Fruit fly (Drosophila melanogaster): ENCODE data around the gene CG46426.
A peak's percentile ranks its signal among the peaks of the same experiment; 100 is the strongest.

CG46426 gene

DNA sequence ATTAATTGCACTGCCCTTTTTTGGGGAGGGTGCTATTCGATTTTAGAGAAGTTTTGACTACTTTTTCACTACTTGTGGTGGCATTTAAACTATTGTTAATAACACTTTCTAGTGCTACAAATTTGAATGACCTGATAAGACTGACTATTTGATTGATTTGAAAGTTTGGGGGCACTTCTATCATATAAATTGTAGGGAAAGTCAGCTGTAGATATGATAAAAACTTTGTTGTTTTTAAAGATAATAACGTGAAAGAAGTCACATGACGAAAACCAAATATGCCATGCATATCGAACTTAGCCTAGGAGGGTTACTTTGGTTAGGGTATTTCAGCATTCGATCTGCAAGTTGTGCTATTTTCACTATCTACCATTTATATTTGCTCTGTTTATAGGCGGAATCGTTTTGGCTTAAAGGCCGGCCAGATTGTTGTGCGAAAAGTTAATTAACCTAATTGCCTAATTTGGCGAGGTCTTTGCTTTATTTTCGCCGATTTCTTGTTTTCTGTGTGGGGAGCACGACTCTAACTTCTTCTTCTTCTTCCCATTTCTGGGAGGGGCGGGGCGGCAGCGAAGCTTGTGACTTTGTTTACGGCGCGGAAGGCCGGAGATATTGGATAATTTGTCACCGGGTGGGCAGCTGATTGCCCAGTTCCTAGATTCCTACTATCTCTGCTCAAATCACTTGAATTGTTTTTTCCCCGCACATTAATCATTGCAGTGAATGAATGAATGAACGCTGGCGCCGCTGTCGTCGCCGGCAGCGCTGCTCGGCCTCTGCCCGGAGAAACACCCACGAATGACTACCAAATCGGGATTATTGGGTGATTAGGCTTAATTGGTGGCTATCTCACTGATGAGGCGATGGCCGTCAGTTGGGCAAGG, 29.6 kb upstream of the CG46426 start:
- TF ChIP-seq Myc (optimal IDR thresholded peaks at IDR 0.05): no peak
- no peak for TF ChIP-seq Sin3A (optimal IDR thresholded peaks at IDR 0.05)
- TF ChIP-seq insv (optimal IDR thresholded peaks at IDR 0.05): no peak
- no peak for TF ChIP-seq h (optimal IDR thresholded peaks at IDR 0.05)
- no peak for TF ChIP-seq ttk (optimal IDR thresholded peaks at IDR 0.05)
- no peak for TF ChIP-seq psq (optimal IDR thresholded peaks at IDR 0.05)

DNA sequence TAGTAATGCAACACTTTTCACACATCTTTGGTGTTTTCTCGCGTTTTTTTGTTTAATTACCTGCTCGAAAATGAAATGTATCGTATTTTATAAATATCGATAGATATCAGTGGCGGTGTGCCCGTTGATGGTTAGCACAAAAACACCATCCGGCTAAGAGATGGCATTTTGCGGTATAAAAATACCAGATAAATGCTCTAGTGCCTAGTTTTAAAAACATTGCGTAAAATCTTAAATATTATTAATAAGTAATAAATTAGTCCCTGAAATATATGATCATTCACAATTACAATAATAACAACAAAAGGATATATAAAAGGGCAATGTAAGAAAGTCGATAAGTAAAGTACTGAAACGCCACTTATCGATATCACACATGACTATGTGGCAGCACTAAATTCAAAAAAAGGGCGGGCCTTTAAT, 29.0 kb upstream of the CG46426 start, which contains the start of gene CycY:
Gene CycY, minus strand, starts transcription at position 116 of the 423 bp plus-strand sequence.
- TF ChIP-seq h (optimal IDR thresholded peaks at IDR 0.05) (no peak), insv (optimal IDR thresholded peaks at IDR 0.05) (no peak), psq (optimal IDR thresholded peaks at IDR 0.05) (no peak), Sin3A (optimal IDR thresholded peaks at IDR 0.05) (no peak), Myc (optimal IDR thresholded peaks at IDR 0.05) (no peak), ttk (optimal IDR thresholded peaks at IDR 0.05) (no peak)

DNA sequence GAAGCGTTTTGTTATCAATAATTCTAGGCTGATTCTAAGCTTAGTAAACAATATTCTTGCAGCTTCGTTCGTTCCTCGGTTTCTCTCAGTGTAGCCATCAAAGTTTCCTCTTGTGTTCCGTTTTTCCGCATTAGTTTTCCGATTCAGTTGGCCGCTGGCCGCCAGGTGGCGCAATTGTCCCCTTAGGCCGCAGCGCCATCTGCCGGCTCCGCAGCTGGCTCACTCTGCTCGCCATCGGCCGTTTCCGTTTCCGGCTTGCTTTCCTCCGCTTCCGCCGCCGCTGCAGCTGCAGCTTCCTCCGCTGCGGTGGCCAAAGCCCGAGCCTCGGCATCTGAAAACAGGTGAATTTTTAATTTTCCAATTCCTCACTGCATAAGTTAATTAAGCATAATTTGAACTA, 26.3 kb upstream of the CG46426 start:
- peak; percentile 47 for TF ChIP-seq h (optimal IDR thresholded peaks at IDR 0.05)
- TF ChIP-seq ttk (optimal IDR thresholded peaks at IDR 0.05): no peak
- TF ChIP-seq psq (optimal IDR thresholded peaks at IDR 0.05): no peak
- TF ChIP-seq Sin3A (optimal IDR thresholded peaks at IDR 0.05): no peak

DNA sequence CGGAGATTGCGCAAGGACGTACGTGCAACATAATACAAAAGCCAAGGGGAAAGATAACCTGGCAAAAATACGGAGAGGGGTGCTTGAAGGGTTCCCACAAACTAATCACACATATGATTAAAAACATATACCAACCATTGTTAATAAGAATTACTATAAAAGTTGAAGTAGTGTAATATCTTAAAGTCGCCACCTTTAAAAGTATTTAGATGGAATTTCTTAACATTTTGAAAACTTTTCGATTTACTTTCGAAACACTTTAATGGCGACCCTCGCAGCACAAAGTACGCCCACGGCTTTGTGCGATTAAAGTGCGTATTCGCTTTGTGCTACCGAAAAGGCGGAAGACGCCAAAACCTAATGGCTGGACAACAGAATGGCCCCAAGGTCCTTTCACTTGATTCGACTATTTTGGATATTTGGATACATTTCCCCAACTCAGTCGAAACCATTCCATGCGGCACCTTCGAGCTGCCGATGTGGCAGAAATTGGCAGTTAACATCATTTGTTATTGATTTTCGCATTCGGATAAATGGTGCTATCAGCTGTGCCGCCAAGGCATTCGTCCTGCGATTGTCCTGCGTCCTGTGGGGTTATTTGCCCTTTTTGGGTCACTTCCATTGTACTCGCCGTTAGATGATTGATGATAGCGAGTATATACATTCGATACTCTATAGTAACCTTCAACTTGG, 19.0 kb upstream of the CG46426 start:
- TF ChIP-seq insv (optimal IDR thresholded peaks at IDR 0.05) (no peak), Sin3A (optimal IDR thresholded peaks at IDR 0.05) (no peak), ttk (optimal IDR thresholded peaks at IDR 0.05) (no peak), psq (optimal IDR thresholded peaks at IDR 0.05) (no peak), h (optimal IDR thresholded peaks at IDR 0.05) (no peak), Myc (optimal IDR thresholded peaks at IDR 0.05) (no peak)

DNA sequence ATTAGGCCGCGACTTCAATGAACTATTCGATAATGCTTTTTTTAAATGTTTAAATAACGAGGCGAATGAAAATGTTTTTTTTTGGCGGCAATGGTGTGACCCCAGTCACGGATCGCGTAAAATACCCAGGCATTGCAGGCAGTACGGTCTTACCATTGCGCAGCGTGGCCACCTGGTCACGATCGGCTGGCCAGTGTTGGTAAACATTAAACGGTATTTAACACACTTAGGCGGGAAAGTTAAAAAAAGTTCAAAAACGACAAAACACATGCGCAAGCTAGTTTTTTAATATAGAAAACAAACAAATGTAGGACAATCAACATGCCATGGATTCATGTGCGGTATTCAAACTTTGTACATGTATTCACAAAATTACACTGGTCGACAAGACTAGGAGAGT, 13.4 kb upstream of the CG46426 start, which contains the start of gene esc:
Gene esc, minus strand, starts transcription at position 129 of the 400 bp plus-strand sequence.
- TF ChIP-seq ttk (optimal IDR thresholded peaks at IDR 0.05) (no peak), h (optimal IDR thresholded peaks at IDR 0.05) (no peak), Sin3A (optimal IDR thresholded peaks at IDR 0.05) (no peak), insv (optimal IDR thresholded peaks at IDR 0.05) (no peak), psq (optimal IDR thresholded peaks at IDR 0.05) (no peak), Myc (optimal IDR thresholded peaks at IDR 0.05) (no peak)

DNA sequence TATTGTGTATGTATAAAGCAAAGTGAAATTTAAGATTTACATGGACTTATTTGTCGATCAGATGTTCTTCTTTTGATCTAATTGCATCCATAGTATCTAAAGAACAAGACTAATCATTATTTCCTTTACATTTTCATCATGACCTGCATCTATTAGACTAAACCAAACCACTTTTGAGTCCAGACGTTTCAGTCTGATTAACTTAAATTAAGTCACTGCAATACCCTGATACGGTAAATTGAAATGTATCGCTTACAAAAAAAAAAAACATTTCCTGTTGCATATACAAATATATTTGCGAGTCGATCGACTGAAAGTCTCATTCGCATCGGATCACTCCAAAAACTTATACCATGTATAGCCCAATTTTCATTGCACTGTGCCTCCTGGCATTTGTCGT, 8.8 kb upstream of the CG46426 start, which contains the start of gene CG45011:
Gene CG45011, plus strand, starts transcription at position 301 of the 400 bp plus-strand sequence.
- no peak for TF ChIP-seq ttk (optimal IDR thresholded peaks at IDR 0.05)
- no peak for TF ChIP-seq h (optimal IDR thresholded peaks at IDR 0.05)
- TF ChIP-seq insv (optimal IDR thresholded peaks at IDR 0.05): no peak
- TF ChIP-seq Sin3A (optimal IDR thresholded peaks at IDR 0.05): no peak
- TF ChIP-seq psq (optimal IDR thresholded peaks at IDR 0.05): no peak
- no peak for TF ChIP-seq Myc (optimal IDR thresholded peaks at IDR 0.05)

DNA sequence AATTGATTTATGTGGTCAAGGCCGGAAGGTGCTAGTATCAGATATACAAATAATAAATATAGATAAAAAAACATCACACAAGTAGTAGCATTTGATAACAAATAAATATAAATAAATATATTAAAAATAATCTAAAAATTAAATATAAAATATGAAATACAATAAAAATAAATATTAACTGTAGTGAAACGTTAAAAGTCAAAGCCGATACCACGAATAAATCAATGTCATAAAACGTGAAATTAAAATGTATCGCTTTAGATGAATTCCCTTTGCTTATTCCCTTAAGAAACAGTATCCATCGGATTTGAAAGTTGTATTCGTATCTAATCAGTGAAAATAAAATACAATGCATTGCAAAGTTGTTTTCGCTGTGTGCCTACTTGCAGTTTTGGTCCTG, 8.3 kb upstream of the CG46426 start, which contains the start of gene CG45012:
Gene CG45012, plus strand, starts transcription at position 301 of the 400 bp plus-strand sequence.
- TF ChIP-seq psq (optimal IDR thresholded peaks at IDR 0.05) (no peak), Myc (optimal IDR thresholded peaks at IDR 0.05) (no peak), h (optimal IDR thresholded peaks at IDR 0.05) (no peak), ttk (optimal IDR thresholded peaks at IDR 0.05) (no peak), insv (optimal IDR thresholded peaks at IDR 0.05) (no peak), Sin3A (optimal IDR thresholded peaks at IDR 0.05) (no peak)

DNA sequence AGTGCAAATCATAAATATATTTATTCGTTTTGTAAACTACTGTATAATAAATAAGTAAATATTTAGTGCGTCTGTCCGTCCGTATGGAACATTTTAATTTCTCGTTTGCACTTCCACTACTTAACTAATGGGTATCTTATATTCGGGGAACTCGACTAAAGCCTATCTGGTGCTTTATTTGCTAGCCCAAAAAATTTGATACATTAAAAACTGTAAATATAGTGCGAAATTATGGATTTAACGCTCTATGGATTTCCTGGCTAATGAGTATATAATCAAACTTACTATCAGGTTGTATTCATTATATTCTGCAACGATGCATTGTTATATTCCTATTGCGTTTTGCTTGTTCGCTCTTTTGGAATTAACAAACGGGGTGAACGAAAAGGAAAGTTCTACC, 5.7 kb upstream of the CG46426 start, which contains the start of gene Sfp33A4:
Gene Sfp33A4, plus strand, starts transcription at position 301 of the 400 bp plus-strand sequence.
- TF ChIP-seq psq (optimal IDR thresholded peaks at IDR 0.05) (no peak), Sin3A (optimal IDR thresholded peaks at IDR 0.05) (no peak), insv (optimal IDR thresholded peaks at IDR 0.05) (no peak), Myc (optimal IDR thresholded peaks at IDR 0.05) (no peak), ttk (optimal IDR thresholded peaks at IDR 0.05) (no peak), h (optimal IDR thresholded peaks at IDR 0.05) (no peak)

DNA sequence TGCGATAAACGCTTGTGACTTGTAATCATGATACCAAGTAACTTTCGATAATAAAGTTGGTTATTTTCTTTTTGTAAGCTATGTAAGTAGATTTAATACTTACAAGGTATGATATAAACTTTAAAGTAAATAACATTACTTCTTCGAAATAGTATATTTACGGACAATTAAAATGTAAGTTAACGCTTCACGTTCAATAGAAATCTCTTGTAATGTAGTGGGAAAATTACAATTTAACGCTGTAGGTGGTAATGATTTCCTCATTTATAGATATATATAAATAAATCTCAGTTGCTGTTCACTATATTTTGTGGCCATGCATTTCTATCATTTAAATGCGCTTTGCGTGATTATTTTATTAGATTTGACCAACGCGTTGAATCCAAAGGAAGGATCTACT, 5.2 kb upstream of the CG46426 start, which contains the start of gene Sfp33A2:
Gene Sfp33A2, plus strand, starts transcription at position 301 of the 400 bp plus-strand sequence.
- TF ChIP-seq psq (optimal IDR thresholded peaks at IDR 0.05) (no peak), h (optimal IDR thresholded peaks at IDR 0.05) (no peak), Myc (optimal IDR thresholded peaks at IDR 0.05) (no peak), Sin3A (optimal IDR thresholded peaks at IDR 0.05) (no peak), insv (optimal IDR thresholded peaks at IDR 0.05) (no peak), ttk (optimal IDR thresholded peaks at IDR 0.05) (no peak)

DNA sequence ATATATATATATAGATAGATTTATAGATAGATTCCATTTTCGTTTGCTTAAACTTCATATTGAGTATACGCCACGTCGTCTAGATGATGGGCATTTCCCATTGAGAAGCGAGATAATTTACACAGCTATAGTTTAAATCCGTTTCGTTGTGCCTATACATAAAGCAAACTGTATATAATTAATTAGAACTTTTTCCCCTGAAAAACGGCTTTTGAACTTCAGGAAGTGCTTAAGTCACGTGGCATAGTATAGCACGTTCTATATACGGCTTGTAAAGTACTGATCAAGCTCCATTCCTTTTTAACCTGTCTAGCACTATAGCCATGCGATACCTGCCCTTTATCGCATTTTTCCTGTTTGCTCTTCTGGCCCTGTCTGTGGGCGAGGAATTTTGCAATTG, 3.0 kb upstream of the CG46426 start, which contains the start of gene Sfp33A3:
Gene Sfp33A3, plus strand, starts transcription at position 301 of the 400 bp plus-strand sequence.
- no peak for TF ChIP-seq ttk (optimal IDR thresholded peaks at IDR 0.05)
- no peak for TF ChIP-seq Sin3A (optimal IDR thresholded peaks at IDR 0.05)
- TF ChIP-seq h (optimal IDR thresholded peaks at IDR 0.05): no peak
- no peak for TF ChIP-seq Myc (optimal IDR thresholded peaks at IDR 0.05)
- TF ChIP-seq psq (optimal IDR thresholded peaks at IDR 0.05): no peak
- no peak for TF ChIP-seq insv (optimal IDR thresholded peaks at IDR 0.05)

DNA sequence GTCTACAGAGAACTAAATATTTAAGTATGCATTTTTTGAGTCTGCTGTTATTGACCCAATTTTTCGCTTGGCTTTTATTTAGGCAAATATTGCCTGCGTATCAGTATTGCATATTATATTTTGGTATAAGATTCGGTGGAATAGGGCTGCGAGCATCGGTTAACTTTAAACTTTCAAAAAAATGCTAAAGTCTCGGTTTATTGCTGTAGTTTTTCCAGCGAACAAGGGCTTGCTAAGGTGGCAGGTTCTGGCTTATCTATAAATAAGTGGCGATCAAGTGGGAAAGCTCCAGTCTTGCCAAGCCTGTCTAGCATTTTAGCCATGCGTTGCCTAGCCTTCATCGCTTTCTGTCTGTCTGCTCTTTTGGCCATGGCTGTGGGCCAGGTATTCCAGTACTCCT, 2.2 kb upstream of the CG46426 start, which contains the start of gene CG31704:
Gene CG31704, plus strand, starts transcription at position 301 of the 400 bp plus-strand sequence.
- TF ChIP-seq Myc (optimal IDR thresholded peaks at IDR 0.05): no peak
- TF ChIP-seq Sin3A (optimal IDR thresholded peaks at IDR 0.05): no peak
- TF ChIP-seq psq (optimal IDR thresholded peaks at IDR 0.05): no peak
- TF ChIP-seq insv (optimal IDR thresholded peaks at IDR 0.05): no peak
- TF ChIP-seq h (optimal IDR thresholded peaks at IDR 0.05): no peak
- no peak for TF ChIP-seq ttk (optimal IDR thresholded peaks at IDR 0.05)

Data from Kc167 (cell line).